Fruit fly (Drosophila melanogaster): ENCODE measurements around the gene CG9630.

dm6 chr3R:8248138-8248537, 21.6 kb downstream of the CG9630 start, which contains the start of gene CG15864:
- TF ChIP-seq Smox (GFP tag; optimal IDR thresholded peaks at IDR 0.05) (no peak), Eip75B (GFP tag; optimal IDR thresholded peaks at IDR 0.05) (no peak), fd85E (GFP tag; optimal IDR thresholded peaks at IDR 0.05) (no peak), acj6 (GFP tag; optimal IDR thresholded peaks at IDR 0.05) (no peak), CG16779 (tag; optimal IDR thresholded peaks at IDR 0.05) (no peak), eg (GFP tag; IDR thresholded peaks at IDR 0.05) (no peak), CG6163 (GFP tag; IDR thresholded peaks at IDR 0.05) (no peak), ss (GFP tag; optimal IDR thresholded peaks at IDR 0.05) (no peak), Ets96B (tag; optimal IDR thresholded peaks at IDR 0.05) (no peak), Gug (GFP tag; IDR thresholded peaks at IDR 0.05) (no peak), CG6854 (GFP tag; optimal IDR thresholded peaks at IDR 0.05) (no peak), CG7368 (GFP tag; optimal IDR thresholded peaks at IDR 0.05) (no peak), CG1621 (tag; optimal IDR thresholded peaks at IDR 0.05) (no peak)
